Worm (Caenorhabditis elegans): Measurements from ENCODE around the gene Y39A1A.22.

Gene Y39A1A.22

ce11 chrIII:10691019-10691418 is 15.8 kb downstream of the Y39A1A.22 start, which contains the start of gene Y39A1A.17:
TSS of gene Y39A1A.17 (minus strand) at chrIII:10691119.
- TF ChIP-seq ets-4 (GFP tag; optimal IDR thresholded peaks at IDR 0.05) (no peak), Y53F4B.3 (GFP tag; IDR thresholded peaks at IDR 0.05) (no peak), mel-28 (tag; optimal IDR thresholded peaks at IDR 0.05; ENCODE audit: borderline replicate concordance) (no peak), F37B4.10 (GFP tag; IDR thresholded peaks at IDR 0.05) (no peak), egl-18 (GFP tag; IDR thresholded peaks at IDR 0.05) (no peak), F10E7.11 (tag; optimal IDR thresholded peaks at IDR 0.05) (no peak), hlh-12 (tag; optimal IDR thresholded peaks at IDR 0.05) (no peak)

DNA sequence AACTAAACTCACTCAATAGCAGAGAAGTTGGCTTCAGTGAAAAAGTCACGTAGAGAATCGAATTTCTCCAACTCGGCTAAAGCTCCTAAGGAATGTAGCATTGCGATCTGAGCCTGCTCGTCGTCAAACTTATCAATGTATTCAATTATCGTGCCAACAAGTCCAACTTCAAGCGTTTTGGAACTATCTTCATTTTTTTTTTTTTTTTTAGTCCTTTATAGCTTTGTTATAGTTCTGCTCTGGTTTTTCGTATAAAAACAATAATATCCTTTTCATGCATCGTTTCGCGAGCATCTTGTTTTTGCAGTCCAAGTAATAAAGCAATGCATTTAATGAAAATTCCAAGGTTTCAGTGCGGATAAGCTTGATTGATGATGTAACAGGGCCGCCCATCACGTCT is 17.8 kb downstream of the Y39A1A.22 start, which contains the start of gene Y39A1A.31:
Y39A1A.31 (minus strand) TSS at position 101 of the 400 bp plus-strand sequence.
- TF ChIP-seq rec-8 (tag; optimal IDR thresholded peaks at IDR 0.05) (no peak), let-607 (tag; optimal IDR thresholded peaks at IDR 0.05) (no peak), ccch-3 (GFP tag; optimal IDR thresholded peaks at IDR 0.05) (no peak), lsy-27 (tag; optimal IDR thresholded peaks at IDR 0.05; ENCODE audit: borderline replicate concordance, insufficient read depth) (no peak), ztf-3 (GFP tag; optimal IDR thresholded peaks at IDR 0.05) (no peak), F33H1.4 (GFP tag; IDR thresholded peaks at IDR 0.05) (no peak), F10E7.11 (tag; optimal IDR thresholded peaks at IDR 0.05) (no peak), B0261.1 (tag; optimal IDR thresholded peaks at IDR 0.05) (no peak), egl-44 (GFP tag; IDR thresholded peaks at IDR 0.05) (no peak), egl-18 (GFP tag; IDR thresholded peaks at IDR 0.05) (no peak), attf-3 (GFP tag; conservative IDR thresholded peaks at IDR 0.05) (no peak), madf-6 (GFP tag; IDR thresholded peaks at IDR 0.05) (no peak), F52B5.7 (tag; optimal IDR thresholded peaks at IDR 0.05) (no peak), Y56A3A.18 (GFP tag; IDR thresholded peaks at IDR 0.05) (no peak)

DNA sequence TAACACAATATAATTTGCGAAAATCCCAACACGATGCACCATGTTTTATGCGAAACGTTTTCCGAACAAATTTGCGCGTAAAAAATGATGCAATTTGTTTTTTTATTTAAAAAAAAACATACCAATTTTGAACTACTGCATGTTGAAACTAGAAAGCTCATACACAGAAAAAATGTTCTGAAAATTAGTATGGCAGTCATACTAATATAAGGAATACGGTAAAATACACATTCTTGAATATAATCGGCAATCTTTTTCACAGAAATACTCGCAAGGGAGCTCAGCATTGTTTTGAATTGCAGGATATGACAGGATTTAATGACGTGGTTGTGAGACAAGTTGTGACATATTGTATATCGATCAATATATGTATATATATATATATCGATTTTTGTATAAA is 27.9 kb downstream of the Y39A1A.22 start, which contains the start of gene Y39A1A.16:
Y39A1A.16 (plus strand) TSS at position 301 of the 400 bp plus-strand sequence.
- TF ChIP-seq zfh-2 (GFP tag; conservative IDR thresholded peaks at IDR 0.05) (no peak), egl-18 (GFP tag; IDR thresholded peaks at IDR 0.05) (no peak), F22D6.2 (tag; optimal IDR thresholded peaks at IDR 0.05) (no peak), T26A5.8 (tag; optimal IDR thresholded peaks at IDR 0.05) (no peak), dox-1 (GFP tag; IDR thresholded peaks at IDR 0.05) (no peak)

- TF ChIP-seq hsf-1 (GFP tag; IDR thresholded peaks at IDR 0.05) = peak; percentile 94
These were observed 28.7 kb downstream of the Y39A1A.22 start for ce11 chrIII:10678110-10678509.

DNA sequence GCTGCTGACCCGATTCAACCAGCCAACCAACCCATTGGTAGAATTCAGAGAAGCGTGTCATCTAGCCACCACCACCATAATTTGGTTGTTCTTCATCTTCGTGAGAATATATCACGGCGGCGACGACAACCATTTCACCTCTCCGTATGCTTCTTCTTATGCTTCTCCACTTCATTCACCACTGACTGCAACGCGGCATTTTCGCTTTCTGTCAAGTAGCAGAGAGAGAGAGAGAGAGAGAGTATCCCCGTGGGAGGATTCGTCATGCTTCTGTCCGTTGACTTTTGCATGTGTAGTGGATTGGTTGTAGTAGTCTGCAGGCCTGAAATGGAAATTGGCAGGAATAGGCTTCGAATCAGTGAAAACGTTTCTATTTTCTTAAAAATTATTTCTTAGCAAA is 34.9 kb downstream of the Y39A1A.22 start:
- TF ChIP-seq nfya-2 (GFP tag; IDR thresholded peaks at IDR 0.05) (no peak), lin-40 (tag; optimal IDR thresholded peaks at IDR 0.05) (no peak), aptf-2 (GFP tag; conservative IDR thresholded peaks at IDR 0.05) (no peak), lag-1 (GFP tag; IDR thresholded peaks at IDR 0.05) (no peak), nhr-80 (tag; optimal IDR thresholded peaks at IDR 0.05) (no peak), nhr-27 (tag; optimal IDR thresholded peaks at IDR 0.05) (no peak), Y67H2A.10 (GFP tag; conservative IDR thresholded peaks at IDR 0.05) (no peak), atf-7 (tag; optimal IDR thresholded peaks at IDR 0.05) (no peak), B0035.1 (tag; optimal IDR thresholded peaks at IDR 0.05) (no peak), let-607 (tag; optimal IDR thresholded peaks at IDR 0.05) (no peak)
